Worm (Caenorhabditis elegans) whole organism, L1 larva: ENCODE measurements around the gene sma-2.

ENCODE experiments used
- elt-3 ChIP-seq, 6 experiments: fragments of 150-350 bp in 1 of 6; sonication (generic microtip); optimal IDR thresholded peaks; 2 replicates each; lab custom pipeline; 2017 to 2018; ENCODE audit warnings: missing biosample characterization in 6 of 6, missing genetic modification characterization in 6 of 6, inconsistent platforms in 1 of 6
- hlh-4 ChIP-seq: sonication (generic microtip); optimal IDR thresholded peaks from 2 replicates; lab custom pipeline; 2016; ENCODE audit warnings: mild to moderate bottlenecking, missing genetic modification characterization, missing compliant biosample characterization
- nhr-11 ChIP-seq: fragments of 150-350 bp; optimal IDR thresholded peaks from 2 replicates; lab custom pipeline; 2014; ENCODE audit warnings: missing biosample characterization, missing genetic modification characterization
- nhr-28 ChIP-seq: fragments of 150-350 bp; optimal IDR thresholded peaks from 2 replicates; lab custom pipeline; 2014; ENCODE audit warnings: missing biosample characterization, missing genetic modification characterization
- nhr-77 ChIP-seq: fragments of 150-350 bp; optimal IDR thresholded peaks from 2 replicates; lab custom pipeline; 2014; ENCODE audit warnings: missing biosample characterization, missing genetic modification characterization
- pqm-1 ChIP-seq: sonication (generic microtip); optimal IDR thresholded peaks from 3 replicates; lab custom pipeline; 2017; ENCODE audit warnings: missing biosample characterization, missing genetic modification characterization

ce11 chrIII:8791235-8791634, 41.8 kb downstream of the sma-2 start, which contains the start of the genes zfp-1 and F54F2.14:
- TF ChIP-seq pqm-1 (tag; lab: Kevin White, UChicago) (no peak), nhr-28 (no peak), nhr-11 (tag; lab: Kevin White, UChicago) (no peak), nhr-77 (tag; lab: Kevin White, UChicago) (no peak), hlh-4 (tag; lab: Kevin White, UChicago) (no peak), elt-3 (tag; optimal IDR thresholded peaks at IDR 0.05; lab: Kevin White, UChicago) (no peak)
